Fruit fly (Drosophila melanogaster) whole organism, embryonic: ENCODE results near the gene CSN1b.
A peak's percentile ranks its signal among the peaks of the same experiment; 100 is the strongest.

Experiments used
- Antp ChIP-seq: fragments of 200-800 bp; sonication (Bioruptor generic); optimal IDR thresholded peaks from 3 replicates; lab custom pipeline; 2016; ENCODE audit warnings: missing biosample characterization, missing genetic modification characterization
- Asciz ChIP-seq: fragments of 200-800 bp; sonication (Bioruptor generic); optimal IDR thresholded peaks from 2 replicates; lab custom pipeline; 2017; ENCODE audit warnings: missing biosample characterization, mild to moderate bottlenecking, missing genetic modification characterization, missing genetic modification reagents
- Awh ChIP-seq: fragments of 200-800 bp; sonication (Bioruptor generic); IDR thresholded peaks from 2 replicates; pipeline ENCODE4, ENCODE4 v1.3.6; 2022; ENCODE audit warnings: missing biosample characterization, missing genetic modification characterization
- CG10431 ChIP-seq: fragments of 200-800 bp; sonication (Bioruptor generic); optimal IDR thresholded peaks from 3 replicates; lab custom pipeline; 2018; ENCODE audit warnings: missing biosample characterization, mild to moderate bottlenecking, missing genetic modification characterization
- CG10462 ChIP-seq: fragments of 200-800 bp; sonication (Bioruptor generic); optimal IDR thresholded peaks from 2 replicates; lab custom pipeline; 2016; ENCODE audit warnings: missing biosample characterization, missing genetic modification characterization
- CG10979 ChIP-seq: fragments of 200-800 bp; sonication (Bioruptor generic); optimal IDR thresholded peaks from 2 replicates; lab custom pipeline; 2018; ENCODE audit warnings: missing biosample characterization, mild to moderate bottlenecking, missing genetic modification characterization, moderate library complexity
- CG11560 ChIP-seq: fragments of 200-800 bp; sonication (Bioruptor generic); IDR thresholded peaks from 3 replicates; pipeline ENCODE4 v1.3.6; 2022; ENCODE audit warnings: missing biosample characterization, missing genetic modification characterization
- CG12104 ChIP-seq: fragments of 200-800 bp; sonication (Bioruptor generic); optimal IDR thresholded peaks from 3 replicates; lab custom pipeline; 2016; ENCODE audit warnings: missing biosample characterization, missing genetic modification characterization
- CG14014 ChIP-seq: fragments of 200-800 bp; sonication (Bioruptor generic); IDR thresholded peaks from 2 replicates; pipeline ENCODE4 v1.3.6; 2022; ENCODE audit warnings: missing biosample characterization, missing genetic modification characterization
- CG14860 ChIP-seq: fragments of 200-800 bp; sonication (Bioruptor generic); IDR thresholded peaks from 3 replicates; pipeline ENCODE4 v1.3.6; 2022; ENCODE audit warnings: missing biosample characterization, missing genetic modification characterization; ENCODE audit not compliant: partially characterized antibody
- CG1832 ChIP-seq: fragments of 200-800 bp; sonication (Bioruptor generic); optimal IDR thresholded peaks from 2 replicates; lab custom pipeline; 2017; ENCODE audit warnings: missing biosample characterization, mild to moderate bottlenecking, missing genetic modification characterization, inconsistent platforms
- CG31224 ChIP-seq: fragments of 200-800 bp; sonication (Bioruptor generic); IDR thresholded peaks from 2 replicates; pipeline ENCODE4 v1.3.6; 2022; ENCODE audit warnings: missing biosample characterization, missing genetic modification characterization
- CG31441 ChIP-seq: fragments of 200-800 bp; sonication (Bioruptor generic); IDR thresholded peaks from 2 replicates; pipeline ENCODE4 v1.3.6; 2022; ENCODE audit warnings: missing biosample characterization, missing genetic modification characterization
- CG3163 ChIP-seq: fragments of 200-800 bp; sonication (Bioruptor generic); optimal IDR thresholded peaks from 3 replicates; lab custom pipeline; 2016; ENCODE audit warnings: missing biosample characterization, missing genetic modification characterization
- CG3838 ChIP-seq: fragments of 200-800 bp; sonication (Bioruptor generic); optimal IDR thresholded peaks from 3 replicates; lab custom pipeline; 2016; ENCODE audit warnings: missing biosample characterization, missing genetic modification characterization
- CG5245 ChIP-seq: fragments of 200-800 bp; sonication (Bioruptor generic); optimal IDR thresholded peaks from 3 replicates; lab custom pipeline; 2016; ENCODE audit warnings: missing biosample characterization, missing genetic modification characterization
- CG6175 ChIP-seq: fragments of 200-800 bp; sonication (Bioruptor generic); IDR thresholded peaks from 3 replicates; pipeline ENCODE4 v1.3.6; 2022; ENCODE audit warnings: missing biosample characterization, missing genetic modification characterization
- CG7786 ChIP-seq: fragments of 200-800 bp; sonication (Bioruptor generic); optimal IDR thresholded peaks from 2 replicates; lab custom pipeline; 2016; ENCODE audit warnings: missing biosample characterization, missing genetic modification characterization
- CG8388 ChIP-seq: fragments of 200-800 bp; sonication (Bioruptor generic); optimal IDR thresholded peaks from 2 replicates; lab custom pipeline; 2019; ENCODE audit warnings: missing biosample characterization, mild to moderate bottlenecking, missing genetic modification characterization, moderate library complexity
- CG9727 ChIP-seq: fragments of 200-800 bp; sonication (Bioruptor generic); optimal IDR thresholded peaks from 3 replicates; lab custom pipeline; 2017; ENCODE audit warnings: missing biosample characterization, mild to moderate bottlenecking, missing genetic modification characterization
- Deaf1 ChIP-seq: fragments of 200-800 bp; optimal IDR thresholded peaks from 3 replicates; lab custom pipeline; 2019; ENCODE audit warnings: missing biosample characterization, mild to moderate bottlenecking, missing genetic modification characterization, moderate library complexity
- Hr39 ChIP-seq: fragments of >200 bp; optimal IDR thresholded peaks from 2 replicates; lab custom pipeline; 2017
- MBD-R2 ChIP-seq: fragments of 200-800 bp; sonication (Bioruptor generic); IDR thresholded peaks from 2 replicates; pipeline ENCODE4 v1.3.6; 2022; ENCODE audit warnings: missing biosample characterization, missing genetic modification characterization
- Mad ChIP-seq: fragments of 200-800 bp; sonication (Bioruptor generic); optimal IDR thresholded peaks from 2 replicates; lab custom pipeline; 2016; ENCODE audit warnings: missing biosample characterization, missing genetic modification characterization
- Ptx1 ChIP-seq: fragments of 200-800 bp; sonication (Bioruptor generic); IDR thresholded peaks from 2 replicates; pipeline ENCODE4 v1.3.6; 2022; ENCODE audit warnings: missing biosample characterization, missing genetic modification characterization
- Ssrp ChIP-seq: fragments of 200-800 bp; sonication (Bioruptor generic); optimal IDR thresholded peaks from 2 replicates; lab custom pipeline; 2018; ENCODE audit warnings: missing biosample characterization, mild to moderate bottlenecking, missing genetic modification characterization, moderate library complexity
- bbx ChIP-seq: fragments of 200-800 bp; sonication (Bioruptor generic); IDR thresholded peaks from 2 replicates; pipeline ENCODE4 v1.3.6; 2022; ENCODE audit warnings: missing biosample characterization, missing genetic modification characterization; ENCODE audit not compliant: partially characterized antibody
- disco-r ChIP-seq: fragments of 200-800 bp; sonication (Bioruptor generic); optimal IDR thresholded peaks from 2 replicates; lab custom pipeline; 2016; ENCODE audit warnings: missing biosample characterization, missing genetic modification characterization
- ems ChIP-seq: fragments of 200-800 bp; sonication (Bioruptor generic); optimal IDR thresholded peaks from 3 replicates; lab custom pipeline; 2016; ENCODE audit warnings: missing biosample characterization, missing genetic modification characterization
- gcm2 ChIP-seq: fragments of 200-800 bp; sonication (Bioruptor generic); optimal IDR thresholded peaks from 2 replicates; lab custom pipeline; 2016; ENCODE audit warnings: missing biosample characterization, missing genetic modification characterization
- grau ChIP-seq: fragments of 200-800 bp; optimal IDR thresholded peaks from 3 replicates; lab custom pipeline; 2019; ENCODE audit warnings: missing biosample characterization, mild to moderate bottlenecking, missing genetic modification characterization, moderate library complexity
- grn ChIP-seq: fragments of 200-800 bp; sonication (Bioruptor generic); optimal IDR thresholded peaks from 3 replicates; lab custom pipeline; 2017; ENCODE audit warnings: missing biosample characterization, missing genetic modification characterization
- gsb-n ChIP-seq: fragments of 200-800 bp; sonication (Bioruptor generic); optimal IDR thresholded peaks from 3 replicates; lab custom pipeline; 2018; ENCODE audit warnings: missing biosample characterization, mild to moderate bottlenecking, missing genetic modification characterization
- h ChIP-seq: fragments of >200 bp; optimal IDR thresholded peaks from 2 replicates; lab custom pipeline; 2017
- jing ChIP-seq: fragments of 200-800 bp; sonication (Bioruptor generic); optimal IDR thresholded peaks from 2 replicates; lab custom pipeline; 2018; ENCODE audit warnings: missing biosample characterization, mild to moderate bottlenecking, missing genetic modification characterization
- kni ChIP-seq: fragments of 200-800 bp; sonication (Bioruptor generic); optimal IDR thresholded peaks from 3 replicates; lab custom pipeline; 2017; ENCODE audit warnings: mild to moderate bottlenecking, missing biosample characterization, missing genetic modification reagents, missing genetic modification characterization
- lov ChIP-seq, 2 experiments: fragments of 200-800 bp in 1 of 2; fragments of >200 bp in 1 of 2; sonication (Bioruptor generic) in 1 of 2; IDR thresholded peaks in 1 of 2; optimal IDR thresholded peaks in 1 of 2; 2 replicates in 1 of 2; 3 replicates in 1 of 2; pipeline versions ENCODE4 v1.3.6 to Lab custom; 2017 to 2022; ENCODE audit warnings: missing biosample characterization in 1 of 2, missing genetic modification characterization in 1 of 2
- mld ChIP-seq: fragments of 200-800 bp; sonication (Bioruptor generic); IDR thresholded peaks from 3 replicates; pipeline ENCODE4 v1.3.6; 2022; ENCODE audit warnings: missing biosample characterization, missing genetic modification characterization; ENCODE audit not compliant: partially characterized antibody
- org-1 ChIP-seq: fragments of 200-800 bp; sonication (Bioruptor generic); optimal IDR thresholded peaks from 2 replicates; lab custom pipeline; 2017; ENCODE audit warnings: missing biosample characterization, missing genetic modification characterization
- otp ChIP-seq: fragments of 200-800 bp; sonication (Bioruptor generic); IDR thresholded peaks from 3 replicates; pipeline ENCODE4, ENCODE4 v1.3.6; 2022; ENCODE audit warnings: missing biosample characterization, missing genetic modification characterization
- pita ChIP-seq: fragments of 200-800 bp; sonication (Bioruptor generic); optimal IDR thresholded peaks from 2 replicates; lab custom pipeline; 2017; ENCODE audit warnings: missing biosample characterization, mild to moderate bottlenecking, missing genetic modification characterization
- ranshi ChIP-seq: fragments of 200-800 bp; sonication (Bioruptor generic); IDR thresholded peaks from 2 replicates; pipeline ENCODE4 v1.3.6; 2022; ENCODE audit warnings: missing biosample characterization, missing genetic modification characterization
- sens-2 ChIP-seq: fragments of 200-800 bp; sonication (Bioruptor generic); IDR thresholded peaks from 2 replicates; pipeline ENCODE4 v1.3.6; 2022; ENCODE audit warnings: missing biosample characterization, missing genetic modification characterization
- sna ChIP-seq: fragments of 200-800 bp; sonication (Bioruptor generic); IDR thresholded peaks from 2 replicates; pipeline ENCODE4 v1.3.6; 2022; ENCODE audit warnings: missing biosample characterization, missing genetic modification characterization; ENCODE audit not compliant: partially characterized antibody
- tup ChIP-seq: fragments of 200-800 bp; sonication (Bioruptor generic); optimal IDR thresholded peaks from 2 replicates; lab custom pipeline; 2016; ENCODE audit warnings: missing biosample characterization, mild to moderate bottlenecking, missing genetic modification characterization, moderate library complexity
- vfl ChIP-seq: fragments of 200-800 bp; sonication (Bioruptor generic); optimal IDR thresholded peaks from 2 replicates; lab custom pipeline; 2016; ENCODE audit warnings: missing biosample characterization, missing genetic modification characterization
- wor ChIP-seq: fragments of 200-800 bp; sonication (Bioruptor generic); IDR thresholded peaks from 2 replicates; pipeline ENCODE4 v1.3.6; 2022; ENCODE audit warnings: missing biosample characterization, missing genetic modification characterization
- z ChIP-seq: fragments of 200-800 bp; sonication (Bioruptor generic); IDR thresholded peaks from 3 replicates; pipeline ENCODE4 v1.3.6; 2022; ENCODE audit warnings: missing biosample characterization, missing genetic modification characterization

Gene CSN1b

dm6 chr3L:18890283-18891175, 14.2 kb downstream of the CSN1b start, which contains the start of gene CG3961 (continued):
- TF ChIP-seq sna (no peak; the same call in 1 of the 2 replicates), tup (GFP tag; lab: Kevin White, UChicago) (peak; percentile 78), CG9727 (peak; percentile 100), CG31441 (peak; percentile 99), wor (GFP tag; lab: Robert Waterston, UW) (peak; percentile 95), grn (GFP tag; lab: Kevin White, UChicago) (peak; percentile 85), mld (GFP tag; lab: Robert Waterston, UW) (no peak), vfl (peak; percentile 83), Awh (GFP tag; lab: Robert Waterston, UW) (peak; percentile 90; the same call in 1 of the 2 replicates), lov (optimal IDR thresholded peaks at IDR 0.05; lab: Kevin White, UChicago) (no peak), lov (GFP tag; IDR thresholded peaks at IDR 0.05; lab: Robert Waterston, UW) (0 out of 3 replicates have a peak, but pooled peaks have one; percentile 39), CG12104 (GFP tag; lab: Kevin White, UChicago) (peak; percentile 98), CG31224 (GFP tag; lab: Robert Waterston, UW) (peak; percentile 68), CG7786 (GFP tag; lab: Kevin White, UChicago) (peak; percentile 82), ranshi (GFP tag; lab: Robert Waterston, UW) (peak; percentile 88), disco-r (peak; percentile 68), CG14860 (GFP tag; lab: Robert Waterston, UW) (no peak), z (GFP tag; lab: Robert Waterston, UW) (0 out of 3 replicates have a peak, but pooled peaks have one; percentile 10), CG10462 (GFP tag; lab: Kevin White, UChicago) (peak; percentile 97), h (lab: Kevin White, UChicago) (no peak), gcm2 (GFP tag; lab: Kevin White, UChicago) (peak; percentile 79), ems (GFP tag; lab: Kevin White, UChicago) (peak; percentile 86), Mad (GFP tag; lab: Kevin White, UChicago) (peak; percentile 91), Deaf1 (peak; percentile 86), CG6175 (GFP tag; lab: Robert Waterston, UW) (no peak), CG8388 (GFP tag; lab: Kevin White, UChicago) (peak; percentile 98), bbx (0 out of 2 replicates have a peak, but pooled peaks have one; percentile 17), jing (GFP tag; lab: Kevin White, UChicago) (peak; percentile 92), CG10979 (peak; percentile 99), CG5245 (GFP tag; lab: Kevin White, UChicago) (peak; percentile 96), CG1832 (GFP tag; lab: Kevin White, UChicago) (no peak), Asciz (GFP tag; lab: Kevin White, UChicago) (peak; percentile 98), org-1 (GFP tag; lab: Kevin White, UChicago) (peak; percentile 99), MBD-R2 (GFP tag; lab: Robert Waterston, UW) (peak; percentile 44; the same call in 1 of the 2 replicates), CG10431 (GFP tag; lab: Kevin White, UChicago) (peak; percentile 93), sens-2 (GFP tag; lab: Robert Waterston, UW) (no peak; the same call in 1 of the 2 replicates), gsb-n (tag; lab: Kevin White, UChicago) (peak; percentile 98), Ptx1 (GFP tag; lab: Robert Waterston, UW) (peak; percentile 96), CG3838 (GFP tag; lab: Kevin White, UChicago) (peak; percentile 93), grau (tag; lab: Kevin White, UChicago) (peak; percentile 98), CG3163 (GFP tag; lab: Kevin White, UChicago) (peak; percentile 72), Hr39 (no peak), otp (GFP tag; lab: Robert Waterston, UW) (0 out of 3 replicates have a peak, but pooled peaks have one; percentile 63), CG14014 (GFP tag; lab: Robert Waterston, UW) (peak; percentile 88), Ssrp (tag; lab: Kevin White, UChicago) (peak; percentile 99), Antp (peak; percentile 72), CG11560 (tag; lab: Robert Waterston, UW) (peak; percentile 84; the same call in 2 of the 3 replicates), pita (GFP tag; lab: Kevin White, UChicago) (no peak), kni (GFP tag; lab: Kevin White, UChicago) (peak; percentile 86)
